Fruit fly (Drosophila melanogaster): ENCODE data around the gene CG42834.

Gene CG42834

dm6 chr3R:17391313-17391845, 27.2 kb upstream of the CG42834 start, which contains the start of the genes Brf and sds22 (continued):
- TF ChIP-seq CG13775 (GFP tag; optimal IDR thresholded peaks at IDR 0.05) (peak; percentile 96), Asciz (GFP tag; optimal IDR thresholded peaks at IDR 0.05) (peak; percentile 86), lov (optimal IDR thresholded peaks at IDR 0.05) (no peak), lov (GFP tag; IDR thresholded peaks at IDR 0.05) (peak; percentile 86; the same call in 2 of the 3 replicates), ham (GFP tag; IDR thresholded peaks at IDR 0.05) (peak; percentile 80), disco-r (GFP tag; optimal IDR thresholded peaks at IDR 0.05) (peak; percentile 90), ash1 (GFP tag; optimal IDR thresholded peaks at IDR 0.05) (peak; percentile 15), pros (GFP tag; optimal IDR thresholded peaks at IDR 0.05) (peak; percentile 61), Opbp (GFP tag; IDR thresholded peaks at IDR 0.05; ENCODE audit: partially characterized antibody) (peak; percentile 53; the same call in 1 of the 3 replicates), Dp (GFP tag; optimal IDR thresholded peaks at IDR 0.05) (peak; percentile 32), CG14441 (GFP tag; IDR thresholded peaks at IDR 0.05) (peak; percentile 91), CG7556 (GFP tag; optimal IDR thresholded peaks at IDR 0.05) (peak; percentile 94), Tbp (GFP tag; optimal IDR thresholded peaks at IDR 0.05) (no peak), slp2 (GFP tag; optimal IDR thresholded peaks at IDR 0.05) (peak; percentile 93), ro (GFP tag; IDR thresholded peaks at IDR 0.05) (peak; percentile 84; the same call in 1 of the 2 replicates), tin (GFP tag; optimal IDR thresholded peaks at IDR 0.05) (peak; percentile 98), Side (GFP tag; optimal IDR thresholded peaks at IDR 0.05) (peak; percentile 94), ara (GFP tag; IDR thresholded peaks at IDR 0.05) (peak; percentile 91), tup (GFP tag; optimal IDR thresholded peaks at IDR 0.05) (peak; percentile 93), CG13287 (GFP tag; IDR thresholded peaks at IDR 0.05; ENCODE audit: partially characterized antibody) (peak; percentile 83), vfl (GFP tag; optimal IDR thresholded peaks at IDR 0.05) (peak; percentile 96), CG32767 (GFP tag; IDR thresholded peaks at IDR 0.05) (peak; percentile 92), zfh2 (GFP tag; optimal IDR thresholded peaks at IDR 0.05) (peak; percentile 98), CG4282 (GFP tag; optimal IDR thresholded peaks at IDR 0.05) (peak; percentile 90), BtbVII (GFP tag; optimal IDR thresholded peaks at IDR 0.05) (peak; percentile 91), dmrt11E (tag; optimal IDR thresholded peaks at IDR 0.05) (peak; percentile 96), CG14965 (GFP tag; optimal IDR thresholded peaks at IDR 0.05; ENCODE audit: borderline replicate concordance) (peak; percentile 48), sob (GFP tag; IDR thresholded peaks at IDR 0.05) (peak; percentile 96), Ada2b (GFP tag; IDR thresholded peaks at IDR 0.05) (peak; percentile 89), gsb-n (tag; optimal IDR thresholded peaks at IDR 0.05) (peak; percentile 93), vvl (GFP tag; IDR thresholded peaks at IDR 0.05) (peak; percentile 95), CG8089 (GFP tag; optimal IDR thresholded peaks at IDR 0.05) (peak; percentile 93), CG33213 (GFP tag; optimal IDR thresholded peaks at IDR 0.05) (peak; percentile 94), Meics (GFP tag; optimal IDR thresholded peaks at IDR 0.05) (peak; percentile 94), bbx (GFP tag; IDR thresholded peaks at IDR 0.05; ENCODE audit: partially characterized antibody) (peak; percentile 39; the same call in 1 of the 2 replicates), fu2 (GFP tag; optimal IDR thresholded peaks at IDR 0.05) (peak; percentile 96), Taf1 (GFP tag; IDR thresholded peaks at IDR 0.05) (peak; percentile 74)

- no peak for TF ChIP-seq H2.0 (GFP tag; IDR thresholded peaks at IDR 0.05)
- TF ChIP-seq fd96Cb (tag; optimal IDR thresholded peaks at IDR 0.05) = peak; percentile 13
- TF ChIP-seq NC2β (GFP tag; optimal IDR thresholded peaks at IDR 0.05) = peak; percentile 15
- TF ChIP-seq Optix (GFP tag; IDR thresholded peaks at IDR 0.05) = no peak
- peak; percentile 24 for TF ChIP-seq Sox102F (GFP tag; optimal IDR thresholded peaks at IDR 0.05)
- TF ChIP-seq CG18262 (tag; optimal IDR thresholded peaks at IDR 0.05) = peak; percentile 47
- TF ChIP-seq Ravus (GFP tag; IDR thresholded peaks at IDR 0.05) = no peak
- no peak for TF ChIP-seq gcm (GFP tag; optimal IDR thresholded peaks at IDR 0.05)
- TF ChIP-seq gem (tag; optimal IDR thresholded peaks at IDR 0.05) = peak; percentile 52
- TF ChIP-seq lilli (GFP tag; optimal IDR thresholded peaks at IDR 0.05) = peak; percentile 17
- TF ChIP-seq CG9215 (GFP tag; IDR thresholded peaks at IDR 0.05) = peak; percentile 91
- peak; percentile 7 for TF ChIP-seq CG17829 (tag; optimal IDR thresholded peaks at IDR 0.05)
- TF ChIP-seq CG10979 (tag; optimal IDR thresholded peaks at IDR 0.05) = peak; percentile 24
- no peak for TF ChIP-seq jing (GFP tag; optimal IDR thresholded peaks at IDR 0.05)
Measured at dm6 chr3R:17394318-17395188, 24.0 kb upstream of the CG42834 start, which contains the start of gene CREG. TSS of gene CREG (minus strand) at chr3R:17394640.
